Fruit fly (Drosophila melanogaster) whole organism, embryonic: ENCODE results near the gene CG8870.
A peak's percentile ranks its signal among the peaks of the same experiment; 100 is the strongest.

Source experiments
- Aef1 ChIP-seq: fragments of 200-800 bp; sonication (Bioruptor generic); IDR thresholded peaks from 3 replicates; pipeline ENCODE4 v1.3.6; 2022; ENCODE audit warnings: missing biosample characterization, missing genetic modification characterization
- CG10147 ChIP-seq: fragments of 200-800 bp; sonication (Bioruptor generic); optimal IDR thresholded peaks from 2 replicates; lab custom pipeline; 2019; ENCODE audit warnings: missing biosample characterization, mild to moderate bottlenecking, missing genetic modification characterization, moderate library complexity
- CG11504 ChIP-seq: fragments of 200-800 bp; sonication (Bioruptor generic); optimal IDR thresholded peaks from 3 replicates; lab custom pipeline; 2019; ENCODE audit warnings: missing biosample characterization, mild to moderate bottlenecking, missing genetic modification characterization, moderate library complexity
- CG11723 ChIP-seq: fragments of 200-800 bp; sonication (Bioruptor generic); optimal IDR thresholded peaks from 2 replicates; lab custom pipeline; 2017; ENCODE audit warnings: missing biosample characterization, mild to moderate bottlenecking, missing genetic modification characterization
- CG12299 ChIP-seq: fragments of 200-800 bp; sonication (Bioruptor generic); optimal IDR thresholded peaks from 2 replicates; lab custom pipeline; 2018; ENCODE audit warnings: missing biosample characterization, mild to moderate bottlenecking, missing genetic modification characterization
- CG14860 ChIP-seq: fragments of 200-800 bp; sonication (Bioruptor generic); IDR thresholded peaks from 3 replicates; pipeline ENCODE4 v1.3.6; 2022; ENCODE audit warnings: missing biosample characterization, missing genetic modification characterization; ENCODE audit not compliant: partially characterized antibody
- CG15479 ChIP-seq: fragments of 200-800 bp; sonication (Bioruptor generic); optimal IDR thresholded peaks from 3 replicates; lab custom pipeline; 2019; ENCODE audit warnings: missing biosample characterization, mild to moderate bottlenecking, missing genetic modification characterization, moderate library complexity
- CG16815 ChIP-seq: fragments of 200-800 bp; sonication (Bioruptor generic); optimal IDR thresholded peaks from 3 replicates; lab custom pipeline; 2017; ENCODE audit warnings: missing biosample characterization, mild to moderate bottlenecking, missing genetic modification characterization
- CG17361 ChIP-seq: fragments of 200-800 bp; sonication (Bioruptor generic); IDR thresholded peaks from 3 replicates; pipeline ENCODE4 v1.3.6; 2022; ENCODE audit warnings: missing biosample characterization, missing genetic modification characterization
- CG18619 ChIP-seq: fragments of 200-800 bp; sonication (Bioruptor generic); optimal IDR thresholded peaks from 3 replicates; lab custom pipeline; 2017; ENCODE audit warnings: missing biosample characterization, mild to moderate bottlenecking, missing genetic modification characterization
- CG2199 ChIP-seq: fragments of 200-800 bp; sonication (Bioruptor generic); IDR thresholded peaks from 3 replicates; pipeline ENCODE4 v1.3.6; 2022; ENCODE audit warnings: missing biosample characterization, missing genetic modification characterization
- CG2678 ChIP-seq: fragments of 200-800 bp; sonication (Bioruptor generic); optimal IDR thresholded peaks from 3 replicates; lab custom pipeline; 2019; ENCODE audit warnings: missing biosample characterization, mild to moderate bottlenecking, missing genetic modification characterization, moderate library complexity
- CG3065 ChIP-seq: fragments of 200-800 bp; sonication (Bioruptor generic); optimal IDR thresholded peaks from 2 replicates; lab custom pipeline; 2016; ENCODE audit warnings: missing biosample characterization, missing genetic modification characterization
- CG32767 ChIP-seq: fragments of 200-800 bp; sonication (Bioruptor generic); IDR thresholded peaks from 2 replicates; pipeline ENCODE4 v1.3.6; 2022; ENCODE audit warnings: missing biosample characterization, missing genetic modification characterization
- CG42726 ChIP-seq: fragments of 200-800 bp; sonication (Bioruptor generic); IDR thresholded peaks from 2 replicates; pipeline ENCODE4 v1.3.6; 2022; ENCODE audit warnings: missing biosample characterization, missing genetic modification characterization; ENCODE audit not compliant: partially characterized antibody
- CG4282 ChIP-seq: fragments of 200-800 bp; sonication (Bioruptor generic); optimal IDR thresholded peaks from 2 replicates; lab custom pipeline; 2016; ENCODE audit warnings: missing biosample characterization, missing genetic modification characterization
- CG7357 ChIP-seq: fragments of 200-800 bp; sonication (Bioruptor generic); IDR thresholded peaks from 3 replicates; pipeline ENCODE4 v1.3.6; 2022; ENCODE audit warnings: missing biosample characterization, missing genetic modification characterization
- CG7928 ChIP-seq: fragments of 200-800 bp; sonication (Bioruptor generic); optimal IDR thresholded peaks from 2 replicates; lab custom pipeline; 2017; ENCODE audit warnings: missing biosample characterization, mild to moderate bottlenecking, missing genetic modification characterization
- Deaf1 ChIP-seq: fragments of 200-800 bp; optimal IDR thresholded peaks from 3 replicates; lab custom pipeline; 2019; ENCODE audit warnings: missing biosample characterization, mild to moderate bottlenecking, missing genetic modification characterization, moderate library complexity
- HLHmδ ChIP-seq: fragments of 200-800 bp; sonication (Bioruptor generic); optimal IDR thresholded peaks from 2 replicates; lab custom pipeline; 2018; ENCODE audit warnings: missing biosample characterization, mild to moderate bottlenecking, missing genetic modification characterization, moderate library complexity
- Hr78 ChIP-seq, 2 experiments: fragments of 200-800 bp in 1 of 2; fragments of >200 bp in 1 of 2; sonication (Bioruptor generic) in 1 of 2; optimal IDR thresholded peaks; 2 replicates each; lab custom pipeline; 2017 to 2019; ENCODE audit warnings: missing biosample characterization in 2 of 2, missing genetic modification characterization in 2 of 2, mild to moderate bottlenecking in 1 of 2, moderate library complexity in 1 of 2
- Meics ChIP-seq: fragments of 200-800 bp; sonication (Bioruptor generic); optimal IDR thresholded peaks from 2 replicates; lab custom pipeline; 2017; ENCODE audit warnings: missing biosample characterization, mild to moderate bottlenecking, missing genetic modification characterization
- NC2β ChIP-seq: fragments of 200-800 bp; sonication (Bioruptor generic); optimal IDR thresholded peaks from 2 replicates; lab custom pipeline; 2016; ENCODE audit warnings: missing biosample characterization, missing genetic modification characterization
- Tbp ChIP-seq: fragments of >200 bp; optimal IDR thresholded peaks from 2 replicates; lab custom pipeline; 2018; ENCODE audit warnings: missing biosample characterization, missing genetic modification characterization
- Trl ChIP-seq, 3 experiments: fragments of >200 bp in 2 of 3; fragments of 200-800 bp in 1 of 3; sonication (Bioruptor generic) in 1 of 3; optimal IDR thresholded peaks; 2 replicates in 1 of 3; 3 replicates in 2 of 3; lab custom pipeline; 2016 to 2017; ENCODE audit warnings: missing biosample characterization in 1 of 3, missing genetic modification characterization in 1 of 3
- amos ChIP-seq: fragments of 200-800 bp; sonication (Bioruptor generic); IDR thresholded peaks from 2 replicates; pipeline ENCODE4 v1.3.6; 2022; ENCODE audit warnings: missing biosample characterization, missing genetic modification characterization; ENCODE audit not compliant: partially characterized antibody
- ase ChIP-seq: fragments of 200-800 bp; sonication (Bioruptor generic); IDR thresholded peaks from 3 replicates; pipeline ENCODE4 v1.3.6; 2022; ENCODE audit warnings: missing biosample characterization, missing genetic modification characterization
- bsh ChIP-seq, 2 experiments: fragments of 200-800 bp; sonication (Bioruptor generic); optimal IDR thresholded peaks; 2 replicates each; lab custom pipeline; 2017 to 2018; ENCODE audit warnings: mild to moderate bottlenecking in 2 of 2, missing biosample characterization in 2 of 2, missing genetic modification characterization in 2 of 2, moderate library complexity in 1 of 2
- crc ChIP-seq: fragments of 200-800 bp; sonication (Bioruptor generic); optimal IDR thresholded peaks from 2 replicates; lab custom pipeline; 2016; ENCODE audit warnings: missing biosample characterization, missing genetic modification characterization
- croc ChIP-seq: fragments of 200-800 bp; sonication (Bioruptor generic); conservative IDR thresholded peaks from 3 replicates; pipeline ENCODE4 v1.3.6; 2022; ENCODE audit warnings: missing biosample characterization, missing genetic modification characterization
- dimm ChIP-seq: fragments of 200-800 bp; sonication (Bioruptor generic); IDR thresholded peaks from 2 replicates; pipeline ENCODE4 v1.3.6; 2022; ENCODE audit warnings: missing biosample characterization, missing genetic modification characterization
- dm ChIP-seq: fragments of 200-800 bp; sonication (Bioruptor generic); optimal IDR thresholded peaks from 3 replicates; lab custom pipeline; 2016; ENCODE audit warnings: missing biosample characterization, missing genetic modification characterization
- ems ChIP-seq: fragments of 200-800 bp; sonication (Bioruptor generic); optimal IDR thresholded peaks from 3 replicates; lab custom pipeline; 2016; ENCODE audit warnings: missing biosample characterization, missing genetic modification characterization
- ewg ChIP-seq: fragments of 200-800 bp; sonication (Bioruptor generic); optimal IDR thresholded peaks from 3 replicates; lab custom pipeline; 2017; ENCODE audit warnings: mild to moderate bottlenecking, missing biosample characterization, missing genetic modification reagents, missing genetic modification characterization
- eyg ChIP-seq: fragments of 200-800 bp; sonication (Bioruptor generic); optimal IDR thresholded peaks from 3 replicates; lab custom pipeline; 2016; ENCODE audit warnings: missing biosample characterization, missing genetic modification characterization
- fd3F ChIP-seq: fragments of 200-800 bp; sonication (Bioruptor generic); optimal IDR thresholded peaks from 2 replicates; lab custom pipeline; 2018; ENCODE audit warnings: missing biosample characterization, mild to moderate bottlenecking, missing genetic modification characterization, moderate library complexity
- gce ChIP-seq: fragments of 200-800 bp; sonication (Bioruptor generic); IDR thresholded peaks from 3 replicates; pipeline ENCODE4 v1.3.6; 2022; ENCODE audit warnings: missing biosample characterization, missing genetic modification characterization
- hbn ChIP-seq: fragments of 200-800 bp; sonication (Bioruptor generic); IDR thresholded peaks from 2 replicates; pipeline ENCODE4 v1.3.6; 2022; ENCODE audit warnings: missing biosample characterization, missing genetic modification characterization; ENCODE audit not compliant: partially characterized antibody
- kni ChIP-seq: fragments of 200-800 bp; sonication (Bioruptor generic); optimal IDR thresholded peaks from 3 replicates; lab custom pipeline; 2017; ENCODE audit warnings: mild to moderate bottlenecking, missing biosample characterization, missing genetic modification reagents, missing genetic modification characterization
- lbe ChIP-seq: fragments of 200-800 bp; sonication (Bioruptor generic); optimal IDR thresholded peaks from 2 replicates; lab custom pipeline; 2016; ENCODE audit warnings: missing biosample characterization, mild to moderate bottlenecking, missing genetic modification characterization
- lilli ChIP-seq: fragments of 200-800 bp; sonication (Bioruptor generic); optimal IDR thresholded peaks from 3 replicates; lab custom pipeline; 2016; ENCODE audit warnings: missing biosample characterization, missing genetic modification characterization
- lov ChIP-seq, 2 experiments: fragments of 200-800 bp in 1 of 2; fragments of >200 bp in 1 of 2; sonication (Bioruptor generic) in 1 of 2; IDR thresholded peaks in 1 of 2; optimal IDR thresholded peaks in 1 of 2; 2 replicates in 1 of 2; 3 replicates in 1 of 2; pipeline versions ENCODE4 v1.3.6 to Lab custom; 2017 to 2022; ENCODE audit warnings: missing biosample characterization in 1 of 2, missing genetic modification characterization in 1 of 2
- nerfin-1 ChIP-seq: fragments of 200-800 bp; sonication (Bioruptor generic); optimal IDR thresholded peaks from 3 replicates; lab custom pipeline; 2019; ENCODE audit warnings: missing biosample characterization, mild to moderate bottlenecking, missing genetic modification characterization, moderate library complexity
- salm ChIP-seq: fragments of 200-800 bp; sonication (Bioruptor generic); optimal IDR thresholded peaks from 2 replicates; lab custom pipeline; 2018; ENCODE audit warnings: missing biosample characterization, mild to moderate bottlenecking, missing genetic modification characterization
- scrt ChIP-seq: fragments of 200-800 bp; sonication (Bioruptor generic); optimal IDR thresholded peaks from 2 replicates; lab custom pipeline; 2018; ENCODE audit warnings: missing biosample characterization, mild to moderate bottlenecking, missing genetic modification characterization, moderate library complexity
- toy ChIP-seq: fragments of 200-800 bp; sonication (Bioruptor generic); IDR thresholded peaks from 2 replicates; pipeline ENCODE4 v1.3.6; 2022; ENCODE audit warnings: missing biosample characterization, missing genetic modification characterization
- zfh1 ChIP-seq: fragments of 200-800 bp; sonication (Bioruptor generic); IDR thresholded peaks from 3 replicates; pipeline ENCODE4 v1.3.6; 2022; ENCODE audit warnings: missing biosample characterization, missing genetic modification characterization

The CG8870 gene

DNA sequence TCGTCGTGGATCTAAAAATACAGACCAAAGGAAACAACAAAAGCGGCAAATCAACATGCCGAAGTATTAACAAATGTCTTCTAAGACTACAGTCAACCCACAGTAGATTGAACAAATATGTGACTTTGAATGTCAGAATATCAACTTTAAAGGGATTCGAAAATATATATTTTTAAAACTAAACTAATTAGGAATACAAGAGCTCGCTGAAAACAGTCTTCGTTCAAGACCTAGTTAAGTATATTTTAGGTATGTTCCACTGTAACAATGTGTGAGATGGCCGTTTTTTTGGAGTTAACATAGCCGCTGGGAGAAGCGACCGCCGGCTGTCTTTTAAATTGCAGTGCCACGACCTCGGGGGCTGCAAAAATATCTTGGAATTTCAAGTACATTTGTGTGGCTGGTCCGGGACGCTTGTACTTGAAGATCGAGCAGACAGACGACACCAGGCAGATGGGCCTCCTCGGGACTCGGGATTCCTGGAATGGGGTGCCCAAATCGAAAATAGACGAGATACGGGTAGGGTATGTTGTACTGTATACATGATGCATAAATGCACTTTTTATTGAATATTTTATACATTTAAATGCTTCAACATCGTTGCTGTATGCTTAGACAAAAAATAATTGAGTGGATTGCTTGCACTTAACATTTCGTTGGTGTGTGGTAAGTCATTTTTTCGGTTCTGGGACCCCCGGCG lies 48.8 kb downstream of the CG8870 start (continued):
- TF ChIP-seq CG16815 (GFP tag; lab: Kevin White, UChicago): peak; percentile 55
- peak; percentile 34 for TF ChIP-seq Deaf1 (tag; lab: Kevin White, UChicago)
- peak; percentile 34 for TF ChIP-seq CG11723
- TF ChIP-seq CG2678 (tag; lab: Kevin White, UChicago): peak; percentile 77
- TF ChIP-seq salm (tag; lab: Kevin White, UChicago): peak; percentile 55
- TF ChIP-seq Hr78 (GFP tag; optimal IDR thresholded peaks at IDR 0.05; lab: Kevin White, UChicago): peak in 1 of 2 experiments; percentile 40
- TF ChIP-seq CG7928: no peak
- no peak for TF ChIP-seq HLHmδ (GFP tag; lab: Kevin White, UChicago)
- no peak for TF ChIP-seq CG42726 (GFP tag; lab: Robert Waterston, UW)
- peak; percentile 68 for TF ChIP-seq Aef1 (GFP tag; lab: Robert Waterston, UW)
- peak; percentile 76 for TF ChIP-seq CG11504 (tag; lab: Kevin White, UChicago)
- TF ChIP-seq croc (GFP tag; lab: Robert Waterston, UW): peak; percentile 49
- peak; percentile 37; the same call in 1 of the 3 replicates for TF ChIP-seq gce
- peak; percentile 66 for TF ChIP-seq lilli (GFP tag; lab: Kevin White, UChicago)
- peak; percentile 69 for TF ChIP-seq CG17361
- TF ChIP-seq lov (optimal IDR thresholded peaks at IDR 0.05; lab: Kevin White, UChicago): no peak
- TF ChIP-seq lov (GFP tag; IDR thresholded peaks at IDR 0.05; lab: Robert Waterston, UW): peak; percentile 74; the same call in 1 of the 3 replicates
- TF ChIP-seq CG14860 (GFP tag; lab: Robert Waterston, UW): no peak
- no peak for TF ChIP-seq toy (GFP tag; lab: Robert Waterston, UW)
- no peak for TF ChIP-seq hbn
- peak; percentile 37 for TF ChIP-seq fd3F (GFP tag; lab: Kevin White, UChicago)
- TF ChIP-seq crc (GFP tag; lab: Kevin White, UChicago): no peak
- TF ChIP-seq CG4282: no peak
- peak; percentile 53 for TF ChIP-seq ewg (GFP tag; lab: Kevin White, UChicago)
- TF ChIP-seq CG18619 (GFP tag; lab: Kevin White, UChicago): peak; percentile 26
- no peak for TF ChIP-seq Trl (optimal IDR thresholded peaks at IDR 0.05; lab: Kevin White, UChicago)
- peak; percentile 19 for TF ChIP-seq Trl (GFP tag; optimal IDR thresholded peaks at IDR 0.05; lab: Kevin White, UChicago)
- TF ChIP-seq ems (GFP tag; lab: Kevin White, UChicago): peak; percentile 34
- peak; percentile 81 for TF ChIP-seq zfh1 (GFP tag; lab: Robert Waterston, UW)
- no peak for TF ChIP-seq kni (GFP tag; lab: Kevin White, UChicago)
- TF ChIP-seq eyg (GFP tag; lab: Kevin White, UChicago): no peak
- TF ChIP-seq CG15479 (GFP tag; lab: Kevin White, UChicago): no peak
- TF ChIP-seq CG32767 (GFP tag; lab: Robert Waterston, UW): no peak
- TF ChIP-seq dimm (GFP tag; lab: Robert Waterston, UW): no peak
- TF ChIP-seq CG7357 (GFP tag; lab: Robert Waterston, UW): peak; percentile 48; the same call in 1 of the 3 replicates
- peak; percentile 62 for TF ChIP-seq nerfin-1 (tag; lab: Kevin White, UChicago)
- no peak for TF ChIP-seq CG3065 (GFP tag; lab: Kevin White, UChicago)
- peak; percentile 58 for TF ChIP-seq scrt (GFP tag; lab: Kevin White, UChicago)
- no peak for TF ChIP-seq CG12299 (tag; lab: Kevin White, UChicago)
- peak; percentile 60 to 82 for TF ChIP-seq bsh (GFP tag; optimal IDR thresholded peaks at IDR 0.05; lab: Kevin White, UChicago)
- 0 out of 3 replicates have a peak, but pooled peaks have one; percentile 31 for TF ChIP-seq CG2199 (GFP tag; lab: Robert Waterston, UW)
- peak; percentile 37 for TF ChIP-seq CG10147
- peak; percentile 24 for TF ChIP-seq NC2β (GFP tag; lab: Kevin White, UChicago)
- TF ChIP-seq dm (GFP tag; lab: Kevin White, UChicago): no peak
- peak; percentile 56 for TF ChIP-seq Meics (GFP tag; lab: Kevin White, UChicago)
- TF ChIP-seq lbe (GFP tag; lab: Kevin White, UChicago): no peak
- no peak for TF ChIP-seq Tbp (GFP tag; lab: Kevin White, UChicago)
- TF ChIP-seq ase: 0 out of 3 replicates have a peak, but pooled peaks have one; percentile 51
- TF ChIP-seq amos: no peak
